Worm (Caenorhabditis elegans) whole organism, young adult: Measurements from ENCODE around the gene epic-2.

Experiments
- B0336.3 ChIP-seq: fragments of 200-800 bp; sonication (Bioruptor generic); IDR thresholded peaks from 2 replicates; pipeline ENCODE4 v1.3.6; 2022; ENCODE audit warnings: missing genetic modification characterization, missing compliant biosample characterization
- D2030.7 ChIP-seq: fragments of 200-800 bp; sonication (Bioruptor generic); IDR thresholded peaks from 2 replicates; pipeline ENCODE4 v1.3.6; 2022; ENCODE audit warnings: missing genetic modification reagents, missing genetic modification characterization, missing compliant biosample characterization
- F33H1.4 ChIP-seq: fragments of 200-800 bp; sonication (Bioruptor generic); IDR thresholded peaks from 2 replicates; pipeline ENCODE4 v1.3.6; 2022; ENCODE audit warnings: missing genetic modification reagents, missing genetic modification characterization, missing compliant biosample characterization
- F37B4.10 ChIP-seq: fragments of 200-800 bp; sonication (Bioruptor generic); IDR thresholded peaks from 2 replicates; pipeline ENCODE4 v1.3.6; 2022; ENCODE audit warnings: missing genetic modification characterization, missing compliant biosample characterization
- F49E8.2 ChIP-seq: sonication (generic microtip); optimal IDR thresholded peaks from 3 replicates; lab custom pipeline; 2017; ENCODE audit warnings: missing genetic modification characterization, mild to moderate bottlenecking, missing compliant biosample characterization, antibody characterized with exemption, moderate library complexity; ENCODE audit not compliant: insufficient read depth
- T26A5.8 ChIP-seq: sonication (generic microtip); optimal IDR thresholded peaks from 2 replicates; lab custom pipeline; 2016; ENCODE audit warnings: missing genetic modification characterization, missing compliant biosample characterization
- Y53G8AR.9 ChIP-seq: fragments of 200-800 bp; sonication (Bioruptor generic); conservative IDR thresholded peaks from 2 replicates; pipeline ENCODE4 v1.3.6; 2022; ENCODE audit warnings: missing genetic modification reagents, missing genetic modification characterization, missing compliant biosample characterization
- akir-1 ChIP-seq: fragments of 200-800 bp; sonication (Bioruptor generic); optimal IDR thresholded peaks from 2 replicates; lab custom pipeline; 2018; ENCODE audit warnings: mild to moderate bottlenecking, missing genetic modification characterization, moderate library complexity, missing compliant biosample characterization
- ama-1 ChIP-seq, 3 experiments: fragments of 150-350 bp in 1 of 3; sonication (generic microtip) in 2 of 3; optimal IDR thresholded peaks; 2 replicates each; lab custom pipeline; 2014 to 2018; ENCODE audit warnings: missing biosample characterization in 2 of 3, missing genetic modification characterization in 2 of 3, missing genetic modification reagents in 2 of 3
- attf-3 ChIP-seq: fragments of 200-800 bp; sonication (Bioruptor generic); conservative IDR thresholded peaks from 2 replicates; pipeline ENCODE4 v1.3.6; 2022; ENCODE audit warnings: missing genetic modification reagents, missing genetic modification characterization, missing compliant biosample characterization
- attf-5 ChIP-seq: fragments of 200-800 bp; sonication (Bioruptor generic); optimal IDR thresholded peaks from 2 replicates; lab custom pipeline; 2018; ENCODE audit warnings: mild to moderate bottlenecking, missing genetic modification characterization, missing compliant biosample characterization
- bed-1 ChIP-seq: fragments of 200-800 bp; sonication (Bioruptor generic); IDR thresholded peaks from 2 replicates; pipeline ENCODE4 v1.3.6; 2022; ENCODE audit warnings: missing genetic modification reagents, missing genetic modification characterization, missing compliant biosample characterization
- cebp-1 ChIP-seq, 2 experiments: fragments of 200-800 bp in 1 of 2; sonication (Bioruptor generic) in 1 of 2; sonication (generic microtip) in 1 of 2; IDR thresholded peaks in 1 of 2; optimal IDR thresholded peaks in 1 of 2; 2 replicates each; pipeline versions ENCODE4 v1.3.6 to Lab custom; 2017 to 2022; ENCODE audit warnings: missing compliant biosample characterization in 2 of 2, missing genetic modification characterization in 2 of 2, mild to moderate bottlenecking in 1 of 2, missing genetic modification reagents in 1 of 2, moderate library complexity in 1 of 2
- ceh-40 ChIP-seq: fragments of 200-800 bp; sonication (Bioruptor generic); IDR thresholded peaks from 2 replicates; pipeline ENCODE4 v1.3.6; 2022; ENCODE audit warnings: missing genetic modification characterization, missing compliant biosample characterization
- ceh-79 ChIP-seq: sonication (generic microtip); optimal IDR thresholded peaks from 2 replicates; lab custom pipeline; 2017; ENCODE audit warnings: mild to moderate bottlenecking, missing genetic modification characterization, missing compliant biosample characterization
- dox-1 ChIP-seq: fragments of 200-800 bp; sonication (Bioruptor generic); IDR thresholded peaks from 2 replicates; pipeline ENCODE4 v1.3.6; 2022; ENCODE audit warnings: missing genetic modification reagents, missing genetic modification characterization, missing compliant biosample characterization
- egrh-3 ChIP-seq: fragments of 200-800 bp; sonication (Bioruptor generic); IDR thresholded peaks from 2 replicates; pipeline ENCODE4 v1.3.6; 2022; ENCODE audit warnings: missing genetic modification reagents, missing genetic modification characterization, missing compliant biosample characterization
- ets-4 ChIP-seq: fragments of 200-800 bp; sonication (Bioruptor generic); optimal IDR thresholded peaks from 2 replicates; lab custom pipeline; 2018; ENCODE audit warnings: mild to moderate bottlenecking, missing genetic modification characterization, missing compliant biosample characterization
- fkh-3 ChIP-seq: sonication (generic microtip); optimal IDR thresholded peaks from 2 replicates; lab custom pipeline; 2016; ENCODE audit warnings: mild to moderate bottlenecking, missing genetic modification characterization, missing compliant biosample characterization
- gei-17 ChIP-seq: fragments of 200-800 bp; sonication (Bioruptor generic); optimal IDR thresholded peaks from 2 replicates; lab custom pipeline; 2018; ENCODE audit warnings: mild to moderate bottlenecking, missing genetic modification characterization, missing compliant biosample characterization
- hmg-1.2 ChIP-seq: fragments of 200-800 bp; sonication (Bioruptor generic); IDR thresholded peaks from 2 replicates; pipeline ENCODE4 v1.3.6; 2022; ENCODE audit warnings: missing genetic modification reagents, missing genetic modification characterization, missing compliant biosample characterization
- let-607 ChIP-seq, 2 experiments: fragments of 200-800 bp in 1 of 2; sonication (Bioruptor generic) in 1 of 2; sonication (generic microtip) in 1 of 2; optimal IDR thresholded peaks; 2 replicates each; lab custom pipeline; 2016 to 2018; ENCODE audit warnings: mild to moderate bottlenecking in 2 of 2, missing compliant biosample characterization in 2 of 2, missing genetic modification characterization in 2 of 2, moderate library complexity in 2 of 2, missing genotype in 1 of 2
- lin-54 ChIP-seq: fragments of 200-800 bp; sonication (Bioruptor generic); optimal IDR thresholded peaks from 2 replicates; lab custom pipeline; 2018; ENCODE audit warnings: mild to moderate bottlenecking, missing genetic modification characterization, missing compliant biosample characterization
- lir-1 ChIP-seq: fragments of 200-800 bp; sonication (Bioruptor generic); conservative IDR thresholded peaks from 2 replicates; pipeline ENCODE4 v1.3.6; 2022; ENCODE audit warnings: missing genetic modification reagents, missing genetic modification characterization, missing compliant biosample characterization
- madf-10 ChIP-seq: sonication (generic microtip); optimal IDR thresholded peaks from 2 replicates; lab custom pipeline; 2016; ENCODE audit warnings: mild to moderate bottlenecking, missing genetic modification characterization, missing compliant biosample characterization
- mcd-1 ChIP-seq: fragments of 200-800 bp; sonication (Bioruptor generic); IDR thresholded peaks from 2 replicates; pipeline ENCODE4 v1.3.6; 2022; ENCODE audit warnings: missing genetic modification reagents, missing genetic modification characterization, missing compliant biosample characterization
- nfya-2 ChIP-seq: fragments of 200-800 bp; sonication (Bioruptor generic); IDR thresholded peaks from 2 replicates; pipeline ENCODE4 v1.3.6; 2022; ENCODE audit warnings: missing genetic modification reagents, missing genetic modification characterization, missing compliant biosample characterization
- nhr-27 ChIP-seq: fragments of 200-800 bp; sonication (Bioruptor generic); optimal IDR thresholded peaks from 2 replicates; lab custom pipeline; 2018; ENCODE audit warnings: mild to moderate bottlenecking, missing genetic modification characterization, moderate library complexity, missing compliant biosample characterization
- nhr-80 ChIP-seq: sonication (generic microtip); optimal IDR thresholded peaks from 2 replicates; lab custom pipeline; 2016; ENCODE audit warnings: missing genetic modification characterization, missing compliant biosample characterization
- sea-2 ChIP-seq: fragments of 200-800 bp; sonication (Bioruptor generic); IDR thresholded peaks from 2 replicates; pipeline ENCODE4 v1.3.6; 2022; ENCODE audit warnings: missing genetic modification characterization, missing compliant biosample characterization
- snpc-3.4 ChIP-seq: sonication (generic microtip); optimal IDR thresholded peaks from 2 replicates; lab custom pipeline; 2017; ENCODE audit warnings: missing genetic modification characterization, mild to moderate bottlenecking, missing compliant biosample characterization, antibody characterized with exemption, moderate library complexity, missing genotype, missing genetic modification reagents
- tbp1 ChIP-seq: fragments of 200-800 bp; sonication (Bioruptor generic); optimal IDR thresholded peaks from 2 replicates; lab custom pipeline; 2018; ENCODE audit warnings: mild to moderate bottlenecking, missing genetic modification characterization, missing compliant biosample characterization
- tbx-9 ChIP-seq: sonication (generic microtip); optimal IDR thresholded peaks from 2 replicates; lab custom pipeline; 2016; ENCODE audit warnings: borderline replicate concordance, missing genetic modification characterization, inconsistent platforms, missing compliant biosample characterization
- unc-130 ChIP-seq: sonication (generic microtip); optimal IDR thresholded peaks from 2 replicates; lab custom pipeline; 2016; ENCODE audit warnings: missing genetic modification reagents, missing genetic modification characterization, missing compliant biosample characterization
- zfh-2 ChIP-seq: fragments of 200-800 bp; sonication (Bioruptor generic); conservative IDR thresholded peaks from 2 replicates; pipeline ENCODE4 v1.3.6; 2022; ENCODE audit warnings: missing genetic modification reagents, missing genetic modification characterization, missing compliant biosample characterization
- ztf-22 ChIP-seq: fragments of 200-800 bp; sonication (Bioruptor generic); optimal IDR thresholded peaks from 2 replicates; lab custom pipeline; 2018; ENCODE audit warnings: mild to moderate bottlenecking, missing genetic modification characterization, moderate library complexity, missing compliant biosample characterization

epic-2 gene

ce11 chrIV:1739366-1740104 lies 18.9 kb downstream of the epic-2 start (continued):
- TF ChIP-seq egrh-3 (no peak; the same call in 1 of the 2 replicates), dox-1 (0 out of 2 replicates have a peak, but pooled peaks have one; percentile 24), F33H1.4 (GFP tag; lab: Robert Waterston, UW) (peak; percentile 50), ets-4 (GFP tag; lab: Kevin White, UChicago) (no peak), hmg-1.2 (peak; percentile 57; the same call in 1 of the 2 replicates), unc-130 (GFP tag; lab: Kevin White, UChicago) (no peak), mcd-1 (GFP tag; lab: Robert Waterston, UW) (peak; percentile 22; the same call in 1 of the 2 replicates), tbx-9 (tag; lab: Kevin White, UChicago) (no peak), nfya-2 (GFP tag; lab: Robert Waterston, UW) (no peak), D2030.7 (GFP tag; lab: Robert Waterston, UW) (no peak), tbp1 (no peak), cebp-1 (GFP tag; IDR thresholded peaks at IDR 0.05; lab: Robert Waterston, UW) (no peak), cebp-1 (tag; optimal IDR thresholded peaks at IDR 0.05; lab: Kevin White, UChicago) (peak; percentile 43), lir-1 (GFP tag; lab: Robert Waterston, UW) (no peak), zfh-2 (GFP tag; lab: Robert Waterston, UW) (peak; percentile 92), ceh-40 (GFP tag; lab: Robert Waterston, UW) (no peak), lin-54 (no peak), fkh-3 (tag; lab: Kevin White, UChicago) (no peak), F37B4.10 (GFP tag; lab: Robert Waterston, UW) (no peak), nhr-80 (peak; percentile 51), madf-10 (tag; lab: Kevin White, UChicago) (peak; percentile 66), akir-1 (GFP tag; lab: Kevin White, UChicago) (no peak), ceh-79 (tag; lab: Kevin White, UChicago) (no peak), ztf-22 (GFP tag; lab: Kevin White, UChicago) (no peak), nhr-27 (no peak), gei-17 (GFP tag; lab: Kevin White, UChicago) (no peak), T26A5.8 (tag; lab: Kevin White, UChicago) (no peak), let-607 (tag; optimal IDR thresholded peaks at IDR 0.05; lab: Kevin White, UChicago) (peak; percentile 46 to 83), bed-1 (no peak), F49E8.2 (no peak), snpc-3.4 (no peak), B0336.3 (GFP tag; lab: Robert Waterston, UW) (no peak), sea-2 (GFP tag; lab: Robert Waterston, UW) (no peak), Y53G8AR.9 (GFP tag; lab: Robert Waterston, UW) (no peak), ama-1 (optimal IDR thresholded peaks at IDR 0.05; lab: Kevin White, UChicago) (no peak), ama-1 (GFP tag; optimal IDR thresholded peaks at IDR 0.05; lab: Kevin White, UChicago) (no peak), attf-3 (GFP tag; lab: Robert Waterston, UW) (no peak), attf-5 (GFP tag; lab: Kevin White, UChicago) (peak; percentile 22)
